Fruit fly (Drosophila melanogaster) whole organism, embryonic: ENCODE data around the gene neur.

Experiments used
- Aef1 ChIP-seq: fragments of 200-800 bp; sonication (Bioruptor generic); IDR thresholded peaks from 3 replicates; pipeline ENCODE4 v1.3.6; 2022; ENCODE audit warnings: missing biosample characterization, missing genetic modification characterization
- CG10147 ChIP-seq: fragments of 200-800 bp; sonication (Bioruptor generic); optimal IDR thresholded peaks from 2 replicates; lab custom pipeline; 2019; ENCODE audit warnings: missing biosample characterization, mild to moderate bottlenecking, missing genetic modification characterization, moderate library complexity
- CG10209 ChIP-seq: fragments of 200-800 bp; sonication (Bioruptor generic); optimal IDR thresholded peaks from 3 replicates; lab custom pipeline; 2017; ENCODE audit warnings: missing biosample characterization, mild to moderate bottlenecking, missing genetic modification characterization, missing genetic modification reagents
- CG10565 ChIP-seq: fragments of 200-800 bp; sonication (Bioruptor generic); optimal IDR thresholded peaks from 3 replicates; lab custom pipeline; 2016; ENCODE audit warnings: missing biosample characterization, mild to moderate bottlenecking, missing genetic modification characterization
- CG12071 ChIP-seq: fragments of 200-800 bp; sonication (Bioruptor generic); optimal IDR thresholded peaks from 3 replicates; lab custom pipeline; 2018; ENCODE audit warnings: missing biosample characterization, mild to moderate bottlenecking, missing genetic modification characterization
- CG13894 ChIP-seq: fragments of 200-800 bp; sonication (Bioruptor generic); optimal IDR thresholded peaks from 3 replicates; lab custom pipeline; 2018; ENCODE audit warnings: missing biosample characterization, mild to moderate bottlenecking, missing genetic modification characterization, moderate library complexity
- CG14014 ChIP-seq: fragments of 200-800 bp; sonication (Bioruptor generic); IDR thresholded peaks from 2 replicates; pipeline ENCODE4 v1.3.6; 2022; ENCODE audit warnings: missing biosample characterization, missing genetic modification characterization
- CG14441 ChIP-seq: fragments of 200-800 bp; sonication (Bioruptor generic); IDR thresholded peaks from 2 replicates; pipeline ENCODE4 v1.3.6; 2022; ENCODE audit warnings: missing biosample characterization, missing genetic modification characterization
- CG14860 ChIP-seq: fragments of 200-800 bp; sonication (Bioruptor generic); IDR thresholded peaks from 3 replicates; pipeline ENCODE4 v1.3.6; 2022; ENCODE audit warnings: missing biosample characterization, missing genetic modification characterization; ENCODE audit not compliant: partially characterized antibody
- CG1603 ChIP-seq: fragments of 200-800 bp; sonication (Bioruptor generic); optimal IDR thresholded peaks from 2 replicates; lab custom pipeline; 2019; ENCODE audit warnings: missing biosample characterization, mild to moderate bottlenecking, missing genetic modification characterization, moderate library complexity
- CG16779 ChIP-seq: fragments of 200-800 bp; sonication (Bioruptor generic); IDR thresholded peaks from 2 replicates; pipeline ENCODE4 v1.3.6; 2022; ENCODE audit warnings: missing biosample characterization, missing genetic modification characterization
- CG16815 ChIP-seq: fragments of 200-800 bp; sonication (Bioruptor generic); optimal IDR thresholded peaks from 3 replicates; lab custom pipeline; 2017; ENCODE audit warnings: missing biosample characterization, mild to moderate bottlenecking, missing genetic modification characterization
- CG17328 ChIP-seq: fragments of 200-800 bp; sonication (Bioruptor generic); IDR thresholded peaks from 2 replicates; pipeline ENCODE4 v1.3.6; 2022; ENCODE audit warnings: missing biosample characterization, missing genetic modification characterization
- CG17568 ChIP-seq: fragments of 200-800 bp; sonication (Bioruptor generic); optimal IDR thresholded peaks from 2 replicates; lab custom pipeline; 2018; ENCODE audit warnings: missing biosample characterization, mild to moderate bottlenecking, missing genetic modification characterization, moderate library complexity
- CG18011 ChIP-seq: fragments of 200-800 bp; sonication (Bioruptor generic); optimal IDR thresholded peaks from 2 replicates; lab custom pipeline; 2017; ENCODE audit warnings: missing biosample characterization, missing genetic modification characterization, mild to moderate bottlenecking, moderate library complexity, missing genotype
- CG18764 ChIP-seq: fragments of 200-800 bp; sonication (Bioruptor generic); optimal IDR thresholded peaks from 3 replicates; lab custom pipeline; 2016; ENCODE audit warnings: missing biosample characterization, missing genetic modification characterization
- CG2120 ChIP-seq: fragments of 200-800 bp; sonication (Bioruptor generic); optimal IDR thresholded peaks from 3 replicates; lab custom pipeline; 2016; ENCODE audit warnings: missing biosample characterization, missing genetic modification characterization
- CG2199 ChIP-seq: fragments of 200-800 bp; sonication (Bioruptor generic); IDR thresholded peaks from 3 replicates; pipeline ENCODE4 v1.3.6; 2022; ENCODE audit warnings: missing biosample characterization, missing genetic modification characterization
- CG43689 ChIP-seq: fragments of 200-800 bp; sonication (Bioruptor generic); IDR thresholded peaks from 2 replicates; pipeline ENCODE4 v1.3.6; 2022; ENCODE audit warnings: missing biosample characterization, missing genetic modification characterization
- CG5245 ChIP-seq: fragments of 200-800 bp; sonication (Bioruptor generic); optimal IDR thresholded peaks from 3 replicates; lab custom pipeline; 2016; ENCODE audit warnings: missing biosample characterization, missing genetic modification characterization
- CG7372 ChIP-seq: fragments of 200-800 bp; sonication (Bioruptor generic); IDR thresholded peaks from 2 replicates; pipeline ENCODE4 v1.3.6; 2022; ENCODE audit warnings: missing biosample characterization, missing genetic modification characterization
- CHES-1-like ChIP-seq: fragments of 200-800 bp; sonication (Bioruptor generic); optimal IDR thresholded peaks from 2 replicates; lab custom pipeline; 2016; ENCODE audit warnings: missing biosample characterization, missing genetic modification characterization
- Dip3 ChIP-seq: fragments of 200-800 bp; sonication (Bioruptor generic); optimal IDR thresholded peaks from 3 replicates; lab custom pipeline; 2016; ENCODE audit warnings: missing biosample characterization, missing genetic modification characterization
- Eip74EF ChIP-seq, 2 experiments: fragments of 200-800 bp in 1 of 2; fragments of >200 bp in 1 of 2; sonication (Bioruptor generic) in 1 of 2; optimal IDR thresholded peaks; 2 replicates each; lab custom pipeline; 2017 to 2019; ENCODE audit warnings: missing biosample characterization in 2 of 2, missing genetic modification characterization in 2 of 2, mild to moderate bottlenecking in 1 of 2, moderate library complexity in 1 of 2
- Ets97D ChIP-seq: fragments of 200-800 bp; sonication (Bioruptor generic); optimal IDR thresholded peaks from 3 replicates; lab custom pipeline; 2016; ENCODE audit warnings: missing biosample characterization, missing genetic modification characterization
- Hand ChIP-seq: fragments of 200-800 bp; sonication (Bioruptor generic); optimal IDR thresholded peaks from 2 replicates; lab custom pipeline; 2017; ENCODE audit warnings: mild to moderate bottlenecking, missing biosample characterization, missing genetic modification reagents, missing genetic modification characterization
- Hr3 ChIP-seq: fragments of 200-800 bp; sonication (Bioruptor generic); optimal IDR thresholded peaks from 3 replicates; lab custom pipeline; 2016; ENCODE audit warnings: missing biosample characterization, missing genetic modification characterization
- Hr78 ChIP-seq, 2 experiments: fragments of 200-800 bp in 1 of 2; fragments of >200 bp in 1 of 2; sonication (Bioruptor generic) in 1 of 2; optimal IDR thresholded peaks; 2 replicates each; lab custom pipeline; 2017 to 2019; ENCODE audit warnings: missing biosample characterization in 2 of 2, missing genetic modification characterization in 2 of 2, mild to moderate bottlenecking in 1 of 2, moderate library complexity in 1 of 2
- MBD-R2 ChIP-seq: fragments of 200-800 bp; sonication (Bioruptor generic); IDR thresholded peaks from 2 replicates; pipeline ENCODE4 v1.3.6; 2022; ENCODE audit warnings: missing biosample characterization, missing genetic modification characterization
- NFAT ChIP-seq: fragments of 200-800 bp; sonication (Bioruptor generic); IDR thresholded peaks from 2 replicates; pipeline ENCODE4 v1.3.6; 2022; ENCODE audit warnings: missing biosample characterization, missing genetic modification characterization
- Opbp ChIP-seq: fragments of 200-800 bp; sonication (Bioruptor generic); IDR thresholded peaks from 3 replicates; pipeline ENCODE4 v1.3.6; 2022; ENCODE audit warnings: missing biosample characterization, missing genetic modification characterization; ENCODE audit not compliant: partially characterized antibody
- Sry-δ ChIP-seq: fragments of 200-800 bp; sonication (Bioruptor generic); optimal IDR thresholded peaks from 2 replicates; lab custom pipeline; 2016; ENCODE audit warnings: missing biosample characterization, missing genetic modification characterization
- Tbp ChIP-seq: fragments of >200 bp; optimal IDR thresholded peaks from 2 replicates; lab custom pipeline; 2018; ENCODE audit warnings: missing biosample characterization, missing genetic modification characterization
- ac ChIP-seq: fragments of 200-800 bp; sonication (Bioruptor generic); optimal IDR thresholded peaks from 3 replicates; lab custom pipeline; 2017; ENCODE audit warnings: missing biosample characterization, mild to moderate bottlenecking, missing genetic modification characterization
- bcd ChIP-seq: fragments of 200-800 bp; sonication (Bioruptor generic); optimal IDR thresholded peaks from 2 replicates; lab custom pipeline; 2017; ENCODE audit warnings: missing biosample characterization, mild to moderate bottlenecking, missing genetic modification characterization
- btn ChIP-seq: fragments of 200-800 bp; sonication (Bioruptor generic); optimal IDR thresholded peaks from 2 replicates; lab custom pipeline; 2016; ENCODE audit warnings: missing biosample characterization, missing genetic modification characterization
- crc ChIP-seq: fragments of 200-800 bp; sonication (Bioruptor generic); optimal IDR thresholded peaks from 2 replicates; lab custom pipeline; 2016; ENCODE audit warnings: missing biosample characterization, missing genetic modification characterization
- emc ChIP-seq: fragments of 200-800 bp; sonication (Bioruptor generic); optimal IDR thresholded peaks from 2 replicates; lab custom pipeline; 2016; ENCODE audit warnings: missing biosample characterization, missing genetic modification characterization
- fru ChIP-seq: fragments of >200 bp; optimal IDR thresholded peaks from 2 replicates; lab custom pipeline; 2017
- hb ChIP-seq: fragments of 200-800 bp; sonication (Bioruptor generic); IDR thresholded peaks from 3 replicates; pipeline ENCODE4 v1.3.6; 2022; ENCODE audit warnings: missing biosample characterization, missing genetic modification characterization; ENCODE audit not compliant: partially characterized antibody
- kah ChIP-seq: fragments of 200-800 bp; sonication (Bioruptor generic); optimal IDR thresholded peaks from 2 replicates; lab custom pipeline; 2018; ENCODE audit warnings: missing biosample characterization, mild to moderate bottlenecking, missing genetic modification characterization
- knrl ChIP-seq: fragments of 200-800 bp; sonication (Bioruptor generic); IDR thresholded peaks from 3 replicates; pipeline ENCODE4 v1.3.6; 2022; ENCODE audit warnings: missing biosample characterization, missing genetic modification characterization; ENCODE audit not compliant: partially characterized antibody
- phol ChIP-seq: fragments of 200-800 bp; sonication (Bioruptor generic); optimal IDR thresholded peaks from 3 replicates; lab custom pipeline; 2018; ENCODE audit warnings: missing biosample characterization, mild to moderate bottlenecking, missing genetic modification characterization, moderate library complexity
- pnt ChIP-seq: fragments of 200-800 bp; sonication (Bioruptor generic); optimal IDR thresholded peaks from 3 replicates; lab custom pipeline; 2016; ENCODE audit warnings: missing biosample characterization, missing genetic modification characterization
- row ChIP-seq: fragments of 200-800 bp; sonication (Bioruptor generic); IDR thresholded peaks from 3 replicates; pipeline ENCODE4 v1.3.6; 2022; ENCODE audit warnings: missing biosample characterization, missing genetic modification characterization
- sisA ChIP-seq: fragments of 200-800 bp; sonication (Bioruptor generic); IDR thresholded peaks from 2 replicates; pipeline ENCODE4 v1.3.6; 2022; ENCODE audit warnings: missing biosample characterization, missing genetic modification characterization
- ssp ChIP-seq: fragments of 200-800 bp; sonication (Bioruptor generic); IDR thresholded peaks from 2 replicates; pipeline ENCODE4 v1.3.6; 2022; ENCODE audit warnings: missing biosample characterization, missing genetic modification characterization
- tx ChIP-seq: fragments of 200-800 bp; sonication (Bioruptor generic); optimal IDR thresholded peaks from 2 replicates; lab custom pipeline; 2016; ENCODE audit warnings: missing biosample characterization, missing genetic modification characterization
- vfl ChIP-seq: fragments of 200-800 bp; sonication (Bioruptor generic); optimal IDR thresholded peaks from 2 replicates; lab custom pipeline; 2016; ENCODE audit warnings: missing biosample characterization, missing genetic modification characterization

Gene neur

DNA sequence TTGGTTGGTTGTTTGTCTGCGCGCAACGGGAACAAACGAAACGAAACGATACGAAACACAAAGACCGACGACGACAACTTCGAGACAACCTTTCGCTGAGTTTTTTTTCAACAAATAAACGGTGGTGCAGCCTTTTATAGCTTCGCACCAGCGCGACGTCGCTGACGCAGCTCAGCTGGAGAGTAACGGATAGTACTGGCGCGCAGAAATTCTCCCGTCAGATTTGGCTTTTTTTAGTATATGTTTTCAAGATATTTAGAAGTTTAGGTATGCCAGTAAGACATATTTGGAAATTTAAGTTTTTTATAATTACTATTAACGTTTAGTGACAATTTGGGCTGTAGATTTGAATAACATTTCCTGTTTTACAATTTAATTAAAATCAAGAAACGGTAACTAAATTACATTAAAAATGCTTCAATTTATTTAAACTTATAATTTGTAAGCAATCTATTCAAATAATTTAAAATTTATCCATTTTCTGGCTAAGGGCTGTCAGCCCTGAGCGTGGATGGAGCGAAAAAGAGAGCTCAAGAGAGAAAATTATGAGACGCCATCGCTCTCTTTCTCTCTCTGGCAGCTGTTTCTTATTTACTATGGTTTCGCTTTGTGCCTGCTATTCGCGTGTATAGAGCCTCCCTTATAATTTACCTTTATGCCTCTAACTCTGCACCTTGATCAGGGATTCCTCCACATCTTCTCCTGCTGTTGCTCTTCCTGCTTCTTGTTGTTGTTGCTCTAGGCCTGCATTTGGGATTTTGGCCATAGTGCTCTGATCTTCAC lies 5.5 kb downstream of the neur start (continued):
- TF ChIP-seq Ets97D (no peak), fru (no peak), CG12071 (GFP tag; lab: Kevin White, UChicago) (no peak), kah (GFP tag; lab: Kevin White, UChicago) (peak; percentile 72), bcd (GFP tag; lab: Kevin White, UChicago) (peak; percentile 82), CG10209 (GFP tag; lab: Kevin White, UChicago) (peak; percentile 82), Tbp (GFP tag; lab: Kevin White, UChicago) (peak; percentile 95), Sry-δ (GFP tag; lab: Kevin White, UChicago) (no peak), Aef1 (GFP tag; lab: Robert Waterston, UW) (peak; percentile 46; the same call in 2 of the 3 replicates), CHES-1-like (GFP tag; lab: Kevin White, UChicago) (no peak), hb (no peak), phol (tag; lab: Kevin White, UChicago) (peak; percentile 87), CG13894 (tag; lab: Kevin White, UChicago) (peak; percentile 72), btn (GFP tag; lab: Kevin White, UChicago) (no peak), Dip3 (GFP tag; lab: Kevin White, UChicago) (peak; percentile 20), crc (no peak), CG18011 (peak; percentile 41), tx (no peak), CG14014 (peak; percentile 51; the same call in 1 of the 2 replicates), knrl (GFP tag; lab: Robert Waterston, UW) (no peak), CG17328 (GFP tag; lab: Robert Waterston, UW) (peak; percentile 36), Hand (peak; percentile 83), Hr78 (GFP tag; optimal IDR thresholded peaks at IDR 0.05; lab: Kevin White, UChicago) (peak in 1 of 2 experiments; percentile 74), Hr3 (GFP tag; lab: Kevin White, UChicago) (peak; percentile 63), MBD-R2 (GFP tag; lab: Robert Waterston, UW) (peak; percentile 22; the same call in 1 of the 2 replicates), vfl (GFP tag; lab: Kevin White, UChicago) (peak; percentile 38), CG2199 (GFP tag; lab: Robert Waterston, UW) (peak; percentile 90), Opbp (GFP tag; lab: Robert Waterston, UW) (peak; percentile 62; the same call in 2 of the 3 replicates), CG16779 (GFP tag; lab: Robert Waterston, UW) (no peak), CG14441 (0 out of 2 replicates have a peak, but pooled peaks have one; percentile 37), ssp (no peak), CG2120 (peak; percentile 77), Eip74EF (GFP tag; optimal IDR thresholded peaks at IDR 0.05; lab: Kevin White, UChicago) (peak in 1 of 2 experiments; percentile 87), CG14860 (GFP tag; lab: Robert Waterston, UW) (no peak), NFAT (GFP tag; lab: Robert Waterston, UW) (peak; percentile 21; the same call in 1 of the 2 replicates), CG43689 (no peak), emc (no peak), CG10565 (GFP tag; lab: Kevin White, UChicago) (no peak), CG7372 (0 out of 2 replicates have a peak, but pooled peaks have one; percentile 47), CG5245 (GFP tag; lab: Kevin White, UChicago) (peak; percentile 38), CG10147 (peak; percentile 92), CG16815 (peak; percentile 41), row (GFP tag; lab: Robert Waterston, UW) (peak; percentile 95), pnt (GFP tag; lab: Kevin White, UChicago) (no peak), CG18764 (GFP tag; lab: Kevin White, UChicago) (peak; percentile 26), sisA (no peak), ac (GFP tag; lab: Kevin White, UChicago) (no peak), CG1603 (peak; percentile 43), CG17568 (GFP tag; lab: Kevin White, UChicago) (peak; percentile 51)
